Worm (Caenorhabditis elegans) whole organism, L4 larva: ENCODE measurements around the gene cpg-19.

Source experiments
- F10B5.3 ChIP-seq: sonication (generic microtip); optimal IDR thresholded peaks from 2 replicates; lab custom pipeline; 2016; ENCODE audit warnings: mild to moderate bottlenecking, missing genetic modification characterization, missing compliant biosample characterization
- F26F4.8 ChIP-seq: fragments of 200-800 bp; sonication (Bioruptor generic); conservative IDR thresholded peaks from 2 replicates; pipeline ENCODE4 v1.3.6; 2022; ENCODE audit warnings: missing genetic modification characterization, missing compliant biosample characterization
- T26A8.4 ChIP-seq: fragments of 200-800 bp; sonication (Bioruptor generic); IDR thresholded peaks from 2 replicates; pipeline ENCODE4 v1.3.6; 2022; ENCODE audit warnings: missing genetic modification characterization, missing compliant biosample characterization
- Y105C5A.15 ChIP-seq: fragments of 200-800 bp; sonication (Bioruptor generic); IDR thresholded peaks from 2 replicates; pipeline ENCODE4 v1.3.6; 2022; ENCODE audit warnings: missing genetic modification characterization, missing compliant biosample characterization
- ZK337.2 ChIP-seq: fragments of 200-800 bp; sonication (Bioruptor generic); IDR thresholded peaks from 2 replicates; pipeline ENCODE4 v1.3.6; 2022; ENCODE audit warnings: missing genetic modification reagents, missing genetic modification characterization, missing compliant biosample characterization
- ZK546.5 ChIP-seq, 2 experiments: sonication (generic microtip); optimal IDR thresholded peaks; 2 replicates each; lab custom pipeline; 2017; ENCODE audit warnings: missing biosample characterization in 2 of 2, missing genetic modification characterization in 2 of 2
- aly-2 ChIP-seq: sonication (generic microtip); optimal IDR thresholded peaks from 2 replicates; lab custom pipeline; 2018; ENCODE audit warnings: missing biosample characterization, missing genetic modification characterization
- ceh-28 ChIP-seq: fragments of 150-350 bp; optimal IDR thresholded peaks from 2 replicates; lab custom pipeline; 2014; ENCODE audit warnings: missing biosample characterization, missing genetic modification reagents, missing genetic modification characterization
- ceh-32 ChIP-seq: sonication (generic microtip); optimal IDR thresholded peaks from 2 replicates; lab custom pipeline; 2016; ENCODE audit warnings: mild to moderate bottlenecking, missing genetic modification characterization, missing compliant biosample characterization; ENCODE audit not compliant: poor library complexity
- ceh-44 ChIP-seq: fragments of 200-800 bp; sonication (Bioruptor generic); IDR thresholded peaks from 2 replicates; pipeline ENCODE4 v1.3.6; 2022; ENCODE audit warnings: missing genetic modification reagents, missing genetic modification characterization, missing compliant biosample characterization
- ceh-62 ChIP-seq: sonication (generic microtip); optimal IDR thresholded peaks from 2 replicates; lab custom pipeline; 2017; ENCODE audit warnings: missing biosample characterization, missing genetic modification characterization
- ceh-82 ChIP-seq: sonication (generic microtip); optimal IDR thresholded peaks from 2 replicates; lab custom pipeline; 2017; ENCODE audit warnings: missing biosample characterization, missing genetic modification characterization
- cey-2 ChIP-seq: sonication (generic microtip); optimal IDR thresholded peaks from 3 replicates; lab custom pipeline; 2017; ENCODE audit warnings: missing genetic modification characterization, mild to moderate bottlenecking, missing compliant biosample characterization, antibody characterized with exemption, borderline replicate concordance; ENCODE audit not compliant: insufficient read depth
- daf-16 ChIP-seq, 3 experiments: sonication (generic microtip); optimal IDR thresholded peaks; 2 replicates each; lab custom pipeline; 2016 to 2017; ENCODE audit warnings: missing genetic modification characterization in 3 of 3, missing genetic modification reagents in 3 of 3, mild to moderate bottlenecking in 2 of 3, missing compliant biosample characterization in 2 of 3, missing biosample characterization in 1 of 3, moderate library complexity in 1 of 3
- daf-8 ChIP-seq: fragments of 200-800 bp; sonication (Bioruptor generic); IDR thresholded peaks from 2 replicates; pipeline ENCODE4 v1.3.6; 2022; ENCODE audit warnings: missing genetic modification characterization, missing compliant biosample characterization
- dmd-6 ChIP-seq: fragments of 200-800 bp; sonication (Bioruptor generic); IDR thresholded peaks from 2 replicates; pipeline ENCODE4 v1.3.6; 2022; ENCODE audit warnings: missing genetic modification reagents, missing genetic modification characterization, missing compliant biosample characterization
- dmd-9 ChIP-seq: fragments of 200-800 bp; sonication (Bioruptor generic); IDR thresholded peaks from 2 replicates; pipeline ENCODE4 v1.3.6; 2022; ENCODE audit warnings: missing genetic modification reagents, missing genetic modification characterization, missing compliant biosample characterization
- dve-1 ChIP-seq: sonication (generic microtip); optimal IDR thresholded peaks from 2 replicates; lab custom pipeline; 2017; ENCODE audit warnings: antibody characterized with exemption, mild to moderate bottlenecking, missing genetic modification characterization, missing compliant biosample characterization; ENCODE audit not compliant: insufficient read depth
- egl-27 ChIP-seq: sonication (generic microtip); optimal IDR thresholded peaks from 3 replicates; lab custom pipeline; 2017; ENCODE audit warnings: missing biosample characterization, missing genetic modification reagents, missing genetic modification characterization
- fkh-10 ChIP-seq: fragments of 150-350 bp; optimal IDR thresholded peaks from 2 replicates; lab custom pipeline; 2014; ENCODE audit warnings: missing biosample characterization, missing genetic modification reagents, missing genetic modification characterization
- gei-8 ChIP-seq: fragments of 200-800 bp; sonication (Bioruptor generic); optimal IDR thresholded peaks from 2 replicates; lab custom pipeline; 2018; ENCODE audit warnings: mild to moderate bottlenecking, missing genetic modification characterization, missing compliant biosample characterization
- hif-1 ChIP-seq, 2 experiments: sonication (generic microtip); optimal IDR thresholded peaks; 2 replicates each; lab custom pipeline; 2016 to 2017; ENCODE audit warnings: missing compliant biosample characterization in 2 of 2, missing genetic modification characterization in 2 of 2, missing genetic modification reagents in 2 of 2, missing genotype in 2 of 2, mild to moderate bottlenecking in 1 of 2
- hmg-1.1 ChIP-seq: fragments of 200-800 bp; sonication (Bioruptor generic); IDR thresholded peaks from 2 replicates; pipeline ENCODE4 v1.3.6; 2022; ENCODE audit warnings: missing genetic modification reagents, missing genetic modification characterization, missing compliant biosample characterization
- lim-7 ChIP-seq: fragments of 200-800 bp; sonication (Bioruptor generic); IDR thresholded peaks from 2 replicates; pipeline ENCODE4 v1.3.6; 2022; ENCODE audit warnings: missing genetic modification characterization, missing compliant biosample characterization
- lin-29 ChIP-seq: fragments of 200-800 bp; sonication (Bioruptor generic); IDR thresholded peaks from 2 replicates; pipeline ENCODE4 v1.3.6; 2022; ENCODE audit warnings: missing genetic modification reagents, missing genetic modification characterization, missing compliant biosample characterization
- madf-9 ChIP-seq: fragments of 200-800 bp; sonication (Bioruptor generic); conservative IDR thresholded peaks from 2 replicates; pipeline ENCODE4 v1.3.6; 2022; ENCODE audit warnings: missing genetic modification reagents, missing genetic modification characterization, missing compliant biosample characterization
- mdl-1 ChIP-seq, 2 experiments: fragments of 150-350 bp in 1 of 2; sonication (generic microtip) in 1 of 2; optimal IDR thresholded peaks; 2 replicates each; lab custom pipeline; 2014 to 2017; ENCODE audit warnings: missing biosample characterization in 2 of 2, missing genetic modification characterization in 2 of 2
- mdt-29 ChIP-seq: fragments of 200-800 bp; sonication (Bioruptor generic); IDR thresholded peaks from 2 replicates; pipeline ENCODE4 v1.3.6; 2022; ENCODE audit warnings: missing genetic modification reagents, missing genetic modification characterization, missing compliant biosample characterization
- mep-1 ChIP-seq: fragments of 150-350 bp; sonication (generic microtip); optimal IDR thresholded peaks from 3 replicates; lab custom pipeline; 2014; ENCODE audit warnings: missing biosample characterization, missing genetic modification characterization
- mes-2 ChIP-seq: sonication (generic microtip); optimal IDR thresholded peaks from 2 replicates; lab custom pipeline; 2016; ENCODE audit warnings: missing genotype, mild to moderate bottlenecking, missing genetic modification characterization, missing compliant biosample characterization; ENCODE audit not compliant: poor library complexity, severe bottlenecking
- mxl-2 ChIP-seq: fragments of 200-800 bp; sonication (Bioruptor generic); conservative IDR thresholded peaks from 2 replicates; pipeline ENCODE4 v1.3.6; 2022; ENCODE audit warnings: missing genetic modification reagents, missing genetic modification characterization, missing compliant biosample characterization
- nhr-111 ChIP-seq: fragments of 200-800 bp; sonication (Bioruptor generic); optimal IDR thresholded peaks from 2 replicates; lab custom pipeline; 2018; ENCODE audit warnings: mild to moderate bottlenecking, missing genetic modification characterization, missing compliant biosample characterization
- nhr-28 ChIP-seq: fragments of 150-350 bp; optimal IDR thresholded peaks from 2 replicates; lab custom pipeline; 2014; ENCODE audit warnings: missing biosample characterization, missing genetic modification characterization
- nhr-41 ChIP-seq: fragments of 200-800 bp; sonication (Bioruptor generic); IDR thresholded peaks from 2 replicates; pipeline ENCODE4 v1.3.6; 2022; ENCODE audit warnings: missing genetic modification reagents, missing genetic modification characterization, missing compliant biosample characterization
- nhr-42 ChIP-seq: fragments of 200-800 bp; sonication (Bioruptor generic); IDR thresholded peaks from 2 replicates; pipeline ENCODE4 v1.3.6; 2022; ENCODE audit warnings: missing genetic modification characterization, missing compliant biosample characterization
- nhr-76 ChIP-seq: fragments of 150-350 bp; optimal IDR thresholded peaks from 2 replicates; lab custom pipeline; 2014; ENCODE audit warnings: missing biosample characterization, missing genetic modification characterization
- nhr-77 ChIP-seq: fragments of 150-350 bp; optimal IDR thresholded peaks from 2 replicates; lab custom pipeline; 2014; ENCODE audit warnings: missing biosample characterization, missing genetic modification characterization
- pqm-1 ChIP-seq: sonication (generic microtip); optimal IDR thresholded peaks from 2 replicates; lab custom pipeline; 2017; ENCODE audit warnings: missing biosample characterization, missing genetic modification characterization
- rbr-2 ChIP-seq: sonication (generic microtip); optimal IDR thresholded peaks from 2 replicates; lab custom pipeline; 2016; ENCODE audit warnings: missing genotype, missing genetic modification characterization, missing compliant biosample characterization
- sdz-12 ChIP-seq: fragments of 200-800 bp; sonication (Bioruptor generic); optimal IDR thresholded peaks from 2 replicates; lab custom pipeline; 2018; ENCODE audit warnings: mild to moderate bottlenecking, missing genetic modification characterization, missing compliant biosample characterization
- set-16 ChIP-seq: fragments of 200-800 bp; sonication (Bioruptor generic); IDR thresholded peaks from 2 replicates; pipeline ENCODE4 v1.3.6; 2022; ENCODE audit warnings: missing genetic modification reagents, missing genetic modification characterization, missing compliant biosample characterization
- snpc-1.2 ChIP-seq: fragments of 200-800 bp; sonication (Bioruptor generic); IDR thresholded peaks from 2 replicates; pipeline ENCODE4 v1.3.6; 2022; ENCODE audit warnings: missing genetic modification reagents, missing genetic modification characterization, missing compliant biosample characterization
- tag-97 ChIP-seq: fragments of 200-800 bp; sonication (Bioruptor generic); IDR thresholded peaks from 2 replicates; pipeline ENCODE4 v1.3.6; 2022; ENCODE audit warnings: missing genetic modification characterization, missing compliant biosample characterization
- tra-1 ChIP-seq: fragments of 200-800 bp; sonication (Bioruptor generic); IDR thresholded peaks from 2 replicates; pipeline ENCODE4 v1.3.6; 2022; ENCODE audit warnings: missing genetic modification reagents, missing genetic modification characterization, missing compliant biosample characterization
- unc-130 ChIP-seq: sonication (generic microtip); optimal IDR thresholded peaks from 2 replicates; lab custom pipeline; 2016; ENCODE audit warnings: missing genetic modification reagents, missing genetic modification characterization, missing compliant biosample characterization
- unc-39 ChIP-seq: sonication (generic microtip); optimal IDR thresholded peaks from 2 replicates; lab custom pipeline; 2017; ENCODE audit warnings: missing biosample characterization, missing genetic modification characterization
- vab-7 ChIP-seq: fragments of 200-800 bp; sonication (Bioruptor generic); IDR thresholded peaks from 2 replicates; pipeline ENCODE4 v1.3.6; 2022; ENCODE audit warnings: missing genetic modification reagents, missing genetic modification characterization, missing compliant biosample characterization
- zfp-2 ChIP-seq: sonication (generic microtip); optimal IDR thresholded peaks from 2 replicates; lab custom pipeline; 2016; ENCODE audit warnings: mild to moderate bottlenecking, missing genetic modification characterization, missing compliant biosample characterization
- zfp-3 ChIP-seq: fragments of 200-800 bp; sonication (Bioruptor generic); conservative IDR thresholded peaks from 2 replicates; pipeline ENCODE4 v1.3.6; 2022; ENCODE audit warnings: missing genetic modification reagents, missing genetic modification characterization, missing compliant biosample characterization
- zip-2 ChIP-seq: fragments of 150-350 bp; optimal IDR thresholded peaks from 2 replicates; lab custom pipeline; 2014; ENCODE audit warnings: missing biosample characterization, missing genetic modification characterization

cpg-19 gene

DNA sequence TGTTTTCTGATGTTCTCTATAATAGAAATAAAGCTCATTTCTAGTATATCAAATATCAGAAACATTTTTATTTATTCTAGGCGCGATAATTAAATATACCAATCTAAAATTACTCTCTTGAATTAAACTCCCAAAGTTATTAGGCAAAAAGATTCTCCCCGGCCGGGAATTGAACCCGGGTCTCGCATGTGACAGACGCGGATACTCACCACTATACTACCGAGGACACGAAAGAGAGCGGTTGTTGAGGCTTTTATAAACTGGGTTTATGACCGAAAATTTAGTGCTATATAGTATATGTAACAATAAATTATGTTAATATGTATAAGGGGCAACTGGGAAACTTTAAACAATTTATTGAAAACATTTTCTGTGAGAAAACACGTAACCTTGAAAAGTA, 17.0 kb upstream of the cpg-19 start (continued):
- peak in 1 of 2 experiments; percentile 51 for TF ChIP-seq mdl-1 (tag; optimal IDR thresholded peaks at IDR 0.05; lab: Kevin White, UChicago)
- peak; percentile 8 for TF ChIP-seq ceh-32 (tag; lab: Kevin White, UChicago)
- TF ChIP-seq gei-8 (GFP tag; lab: Kevin White, UChicago): peak; percentile 64
- no peak for TF ChIP-seq mxl-2
- TF ChIP-seq tag-97 (GFP tag; lab: Robert Waterston, UW): no peak
- no peak for TF ChIP-seq lin-29 (GFP tag; lab: Robert Waterston, UW)
- no peak for TF ChIP-seq zip-2 (tag; lab: Kevin White, UChicago)
- peak; percentile 41 for TF ChIP-seq nhr-77 (tag; lab: Kevin White, UChicago)
- peak; percentile 88 for TF ChIP-seq snpc-1.2
- peak; percentile 65 for TF ChIP-seq dmd-6 (GFP tag; lab: Robert Waterston, UW)
- TF ChIP-seq dve-1 (tag; lab: Kevin White, UChicago): peak; percentile 60
- no peak for TF ChIP-seq ceh-28 (tag; lab: Kevin White, UChicago)
- no peak for TF ChIP-seq aly-2
- TF ChIP-seq daf-8 (GFP tag; lab: Robert Waterston, UW): no peak
- peak; percentile 15 for TF ChIP-seq nhr-28 (tag; lab: Kevin White, UChicago)
- TF ChIP-seq daf-16 (GFP tag; optimal IDR thresholded peaks at IDR 0.05; lab: Kevin White, UChicago): peak; percentile 19 to 92
- TF ChIP-seq daf-16 (tag; optimal IDR thresholded peaks at IDR 0.05; lab: Kevin White, UChicago): peak; percentile 63
- TF ChIP-seq ceh-82 (tag; lab: Kevin White, UChicago): no peak
- TF ChIP-seq ZK546.5 (tag; optimal IDR thresholded peaks at IDR 0.05; lab: Kevin White, UChicago): no peak
- peak; percentile 13 for TF ChIP-seq unc-130 (GFP tag; lab: Kevin White, UChicago)
- TF ChIP-seq mes-2 (tag; lab: Kevin White, UChicago): peak; percentile 78
- peak; percentile 85 for TF ChIP-seq hmg-1.1 (GFP tag; lab: Robert Waterston, UW)
- no peak for TF ChIP-seq set-16
- no peak for TF ChIP-seq nhr-111 (GFP tag; lab: Kevin White, UChicago)
- peak; percentile 46 for TF ChIP-seq zfp-2 (tag; lab: Kevin White, UChicago)
- peak; percentile 67 for TF ChIP-seq tra-1 (GFP tag; lab: Robert Waterston, UW)
- no peak for TF ChIP-seq unc-39 (tag; lab: Kevin White, UChicago)
- TF ChIP-seq rbr-2 (tag; lab: Kevin White, UChicago): peak; percentile 56
- peak; percentile 56; the same call in 1 of the 2 replicates for TF ChIP-seq nhr-42 (GFP tag; lab: Robert Waterston, UW)
- TF ChIP-seq F26F4.8: peak; percentile 65; the same call in 1 of the 2 replicates
- peak; percentile 79 for TF ChIP-seq vab-7
- peak; percentile 56; the same call in 1 of the 2 replicates for TF ChIP-seq Y105C5A.15
- TF ChIP-seq sdz-12 (GFP tag; lab: Kevin White, UChicago): no peak
- TF ChIP-seq pqm-1 (tag; lab: Kevin White, UChicago): no peak
- 0 out of 2 replicates have a peak, but pooled peaks have one; percentile 3 for TF ChIP-seq ceh-44 (GFP tag; lab: Robert Waterston, UW)
- TF ChIP-seq nhr-76 (tag; lab: Kevin White, UChicago): no peak
- no peak for TF ChIP-seq fkh-10 (GFP tag; lab: Kevin White, UChicago)
- no peak for TF ChIP-seq F10B5.3 (tag; lab: Kevin White, UChicago)
- TF ChIP-seq cey-2 (tag; lab: Kevin White, UChicago): no peak
- peak; percentile 56; the same call in 1 of the 2 replicates for TF ChIP-seq madf-9 (GFP tag; lab: Robert Waterston, UW)
- TF ChIP-seq egl-27 (tag; lab: Kevin White, UChicago): no peak
- no peak for TF ChIP-seq nhr-41 (GFP tag; lab: Robert Waterston, UW)
- peak; percentile 76 for TF ChIP-seq mep-1 (tag; lab: Kevin White, UChicago)
- peak; percentile 54; the same call in 1 of the 2 replicates for TF ChIP-seq mdt-29
- TF ChIP-seq zfp-3 (GFP tag; lab: Robert Waterston, UW): peak; percentile 61; the same call in 1 of the 2 replicates
- TF ChIP-seq ceh-62 (tag; lab: Kevin White, UChicago): no peak
- TF ChIP-seq T26A8.4: peak; percentile 65; the same call in 1 of the 2 replicates
- peak; percentile 82 for TF ChIP-seq lim-7 (GFP tag; lab: Robert Waterston, UW)
- TF ChIP-seq dmd-9 (GFP tag; lab: Robert Waterston, UW): peak; percentile 49; the same call in 1 of the 2 replicates
- 0 out of 2 replicates have a peak, but pooled peaks have one; percentile 48 for TF ChIP-seq ZK337.2 (GFP tag; lab: Robert Waterston, UW)
- TF ChIP-seq hif-1 (tag; optimal IDR thresholded peaks at IDR 0.05; lab: Kevin White, UChicago): peak in 1 of 2 experiments; percentile 36
